Worm (Caenorhabditis elegans) whole organism, late embryonic: ENCODE measurements around the gene F57E7.4.

Experiments
- C08G9.2 ChIP-seq: sonication (generic microtip); optimal IDR thresholded peaks from 2 replicates; lab custom pipeline; 2016; ENCODE audit warnings: mild to moderate bottlenecking, missing genetic modification characterization, moderate library complexity, missing compliant biosample characterization
- F13H6.1 ChIP-seq: sonication (generic microtip); optimal IDR thresholded peaks from 2 replicates; lab custom pipeline; 2016; ENCODE audit warnings: missing genetic modification characterization, missing compliant biosample characterization
- K02D7.2 ChIP-seq: sonication (generic microtip); optimal IDR thresholded peaks from 2 replicates; lab custom pipeline; 2017; ENCODE audit warnings: mild to moderate bottlenecking, missing genetic modification characterization, missing compliant biosample characterization
- T23F11.4 ChIP-seq: fragments of 200-800 bp; sonication (Bioruptor generic); optimal IDR thresholded peaks from 2 replicates; lab custom pipeline; 2018; ENCODE audit warnings: mild to moderate bottlenecking, missing genetic modification characterization, missing compliant biosample characterization
- ahr-1 ChIP-seq: sonication (generic microtip); optimal IDR thresholded peaks from 2 replicates; lab custom pipeline; 2016; ENCODE audit warnings: missing genetic modification characterization, missing compliant biosample characterization
- ama-1 ChIP-seq: fragments of 150-350 bp; optimal IDR thresholded peaks from 2 replicates; lab custom pipeline; 2014
- ceh-19 ChIP-seq: fragments of 200-800 bp; sonication (Bioruptor generic); optimal IDR thresholded peaks from 2 replicates; lab custom pipeline; 2018; ENCODE audit warnings: mild to moderate bottlenecking, missing genetic modification characterization, missing compliant biosample characterization
- ceh-31 ChIP-seq: sonication (generic microtip); optimal IDR thresholded peaks from 2 replicates; lab custom pipeline; 2016; ENCODE audit warnings: missing genetic modification characterization, missing compliant biosample characterization
- ceh-6 ChIP-seq: fragments of 200-800 bp; sonication (Bioruptor generic); optimal IDR thresholded peaks from 2 replicates; lab custom pipeline; 2018; ENCODE audit warnings: mild to moderate bottlenecking, missing genetic modification characterization, missing compliant biosample characterization
- ceh-9 ChIP-seq: sonication (generic microtip); optimal IDR thresholded peaks from 2 replicates; lab custom pipeline; 2016; ENCODE audit warnings: mild to moderate bottlenecking, missing genetic modification characterization, inconsistent platforms, missing compliant biosample characterization
- dmd-4 ChIP-seq: sonication (generic microtip); optimal IDR thresholded peaks from 2 replicates; lab custom pipeline; 2016; ENCODE audit warnings: borderline replicate concordance, missing genetic modification characterization, missing compliant biosample characterization
- elt-2 ChIP-seq: sonication (generic microtip); optimal IDR thresholded peaks from 2 replicates; lab custom pipeline; 2016; ENCODE audit warnings: missing genetic modification reagents, missing genetic modification characterization, missing compliant biosample characterization
- elt-4 ChIP-seq: sonication (generic microtip); optimal IDR thresholded peaks from 2 replicates; lab custom pipeline; 2016; ENCODE audit warnings: missing genetic modification characterization, missing compliant biosample characterization
- eyg-1 ChIP-seq: sonication (generic microtip); optimal IDR thresholded peaks from 2 replicates; lab custom pipeline; 2016; ENCODE audit warnings: missing genotype, missing genetic modification characterization, missing compliant biosample characterization
- fax-1 ChIP-seq: sonication (generic microtip); optimal IDR thresholded peaks from 2 replicates; lab custom pipeline; 2016; ENCODE audit warnings: missing genotype, missing genetic modification characterization, missing compliant biosample characterization
- fkh-10 ChIP-seq: fragments of 150-350 bp; optimal IDR thresholded peaks from 2 replicates; lab custom pipeline; 2014; ENCODE audit warnings: missing biosample characterization, missing genetic modification reagents, missing genetic modification characterization
- hlh-6 ChIP-seq: sonication (generic microtip); optimal IDR thresholded peaks from 2 replicates; lab custom pipeline; 2016; ENCODE audit warnings: missing genotype, missing genetic modification characterization, missing compliant biosample characterization
- madf-2 ChIP-seq: sonication (generic microtip); optimal IDR thresholded peaks from 2 replicates; lab custom pipeline; 2017; ENCODE audit warnings: missing genetic modification characterization, missing compliant biosample characterization
- mec-3 ChIP-seq: sonication (generic microtip); optimal IDR thresholded peaks from 2 replicates; lab custom pipeline; 2016; ENCODE audit warnings: borderline replicate concordance, missing genetic modification characterization, missing compliant biosample characterization
- nfya-1 ChIP-seq: sonication (generic microtip); optimal IDR thresholded peaks from 2 replicates; lab custom pipeline; 2017; ENCODE audit warnings: missing genetic modification characterization, mild to moderate bottlenecking, missing compliant biosample characterization, antibody characterized with exemption, moderate library complexity
- nhr-11 ChIP-seq: fragments of 150-350 bp; optimal IDR thresholded peaks from 2 replicates; lab custom pipeline; 2014; ENCODE audit warnings: missing biosample characterization, missing genetic modification characterization
- odd-2 ChIP-seq: sonication (generic microtip); optimal IDR thresholded peaks from 2 replicates; lab custom pipeline; 2017; ENCODE audit warnings: antibody characterized with exemption, mild to moderate bottlenecking, missing genetic modification characterization, missing compliant biosample characterization
- pat-9 ChIP-seq: fragments of 200-800 bp; sonication (Bioruptor generic); optimal IDR thresholded peaks from 2 replicates; lab custom pipeline; 2018; ENCODE audit warnings: mild to moderate bottlenecking, missing genetic modification characterization, moderate library complexity, missing compliant biosample characterization
- pax-1 ChIP-seq: fragments of 150-350 bp; optimal IDR thresholded peaks from 2 replicates; lab custom pipeline; 2014; ENCODE audit warnings: missing biosample characterization, missing genetic modification characterization
- pha-2 ChIP-seq: sonication (generic microtip); optimal IDR thresholded peaks from 2 replicates; lab custom pipeline; 2017; ENCODE audit warnings: mild to moderate bottlenecking, missing genetic modification characterization, missing compliant biosample characterization
- pqm-1 ChIP-seq: sonication (generic microtip); optimal IDR thresholded peaks from 2 replicates; lab custom pipeline; 2016; ENCODE audit warnings: missing genetic modification characterization, missing compliant biosample characterization
- pros-1 ChIP-seq: fragments of 150-350 bp; optimal IDR thresholded peaks from 2 replicates; lab custom pipeline; 2014; ENCODE audit warnings: missing biosample characterization, missing genetic modification reagents, missing genetic modification characterization
- ref-2 ChIP-seq: sonication (generic microtip); optimal IDR thresholded peaks from 2 replicates; lab custom pipeline; 2016; ENCODE audit warnings: missing genetic modification characterization, missing compliant biosample characterization
- sdc-2 ChIP-seq: sonication (generic microtip); optimal IDR thresholded peaks from 2 replicates; lab custom pipeline; 2016; ENCODE audit warnings: missing genotype, missing genetic modification characterization, missing compliant biosample characterization
- syd-9 ChIP-seq: sonication (generic microtip); optimal IDR thresholded peaks from 2 replicates; lab custom pipeline; 2016; ENCODE audit warnings: mild to moderate bottlenecking, missing genetic modification characterization, moderate library complexity, missing compliant biosample characterization
- tbx-2 ChIP-seq: sonication (generic microtip); optimal IDR thresholded peaks from 2 replicates; lab custom pipeline; 2016; ENCODE audit warnings: missing genetic modification characterization, missing compliant biosample characterization
- tbx-7 ChIP-seq: sonication (generic microtip); optimal IDR thresholded peaks from 2 replicates; lab custom pipeline; 2016; ENCODE audit warnings: missing genotype, missing genetic modification characterization, missing compliant biosample characterization
- ttx-3 ChIP-seq: sonication (generic microtip); optimal IDR thresholded peaks from 2 replicates; lab custom pipeline; 2016; ENCODE audit warnings: missing genetic modification reagents, missing genetic modification characterization, missing compliant biosample characterization
- unc-3 ChIP-seq, 2 experiments: fragments of 200-800 bp in 1 of 2; sonication (Bioruptor generic) in 1 of 2; sonication (generic microtip) in 1 of 2; conservative IDR thresholded peaks in 1 of 2; optimal IDR thresholded peaks in 1 of 2; 2 replicates each; pipeline versions ENCODE4 v1.3.6 to Lab custom; 2016 to 2022; ENCODE audit warnings: missing compliant biosample characterization in 2 of 2, missing genetic modification characterization in 2 of 2, missing genetic modification reagents in 1 of 2
- unc-42 ChIP-seq: sonication (generic microtip); optimal IDR thresholded peaks from 2 replicates; lab custom pipeline; 2016; ENCODE audit warnings: missing genotype, missing genetic modification characterization, missing compliant biosample characterization
- unc-55 ChIP-seq: sonication (generic microtip); optimal IDR thresholded peaks from 2 replicates; lab custom pipeline; 2017; ENCODE audit warnings: missing biosample characterization, missing genetic modification reagents, missing genetic modification characterization
- unc-86 ChIP-seq: sonication (generic microtip); optimal IDR thresholded peaks from 2 replicates; lab custom pipeline; 2016; ENCODE audit warnings: missing genetic modification characterization, missing compliant biosample characterization
- zip-5 ChIP-seq: sonication (generic microtip); optimal IDR thresholded peaks from 2 replicates; lab custom pipeline; 2016; ENCODE audit warnings: missing genetic modification characterization, missing compliant biosample characterization

F57E7.4 gene

ce11 chrV:16467840-16468239 is 13.0 kb downstream of the F57E7.4 start, which contains the start of gene sru-44:
sru-44 (minus strand) TSS chrV:16467940.
- TF ChIP-seq tbx-2 = no peak
- no peak for TF ChIP-seq eyg-1 (tag; lab: Kevin White, UChicago)
- no peak for TF ChIP-seq pat-9 (tag; lab: Kevin White, UChicago)
- TF ChIP-seq fkh-10 (GFP tag; lab: Kevin White, UChicago) = no peak
- TF ChIP-seq pha-2 (tag; lab: Kevin White, UChicago) = no peak
- no peak for TF ChIP-seq fax-1 (tag; lab: Kevin White, UChicago)
- no peak for TF ChIP-seq mec-3

- TF ChIP-seq hlh-6 (tag; lab: Kevin White, UChicago) (no peak), sdc-2 (tag; lab: Kevin White, UChicago) (no peak), unc-42 (tag; lab: Kevin White, UChicago) (no peak), nfya-1 (tag; lab: Kevin White, UChicago) (no peak), ama-1 (lab: Kevin White, UChicago) (no peak), elt-4 (tag; lab: Kevin White, UChicago) (no peak), dmd-4 (no peak), K02D7.2 (no peak), nhr-11 (tag; lab: Kevin White, UChicago) (no peak), ref-2 (tag; lab: Kevin White, UChicago) (no peak), ceh-6 (GFP tag; lab: Kevin White, UChicago) (no peak), fax-1 (tag; lab: Kevin White, UChicago) (no peak)
Measured at ce11 chrV:16460866-16461265, 20.0 kb downstream of the F57E7.4 start, which contains the start of gene srh-142. srh-142 (minus strand) TSS chrV:16460966.

- TF ChIP-seq nhr-11 (tag; lab: Kevin White, UChicago) = no peak
- no peak for TF ChIP-seq tbx-7 (tag; lab: Kevin White, UChicago)
- TF ChIP-seq zip-5 (tag; lab: Kevin White, UChicago) = no peak
- TF ChIP-seq C08G9.2 = no peak
- no peak for TF ChIP-seq T23F11.4 (GFP tag; lab: Kevin White, UChicago)
- TF ChIP-seq ceh-31 = no peak
- TF ChIP-seq F13H6.1 (tag; lab: Kevin White, UChicago) = no peak
- no peak for TF ChIP-seq unc-86 (tag; lab: Kevin White, UChicago)
- TF ChIP-seq madf-2 (tag; lab: Kevin White, UChicago) = no peak
- no peak for TF ChIP-seq elt-2 (tag; lab: Kevin White, UChicago)
- TF ChIP-seq pha-2 (tag; lab: Kevin White, UChicago) = no peak
- no peak for TF ChIP-seq ahr-1 (tag; lab: Kevin White, UChicago)
Measured at ce11 chrV:16459377-16459776, 21.4 kb downstream of the F57E7.4 start.

- TF ChIP-seq ceh-19 (GFP tag; lab: Kevin White, UChicago) (no peak), elt-4 (tag; lab: Kevin White, UChicago) (no peak)
Measured at ce11 chrV:16458714-16459113, 22.1 kb downstream of the F57E7.4 start, which contains the start of gene str-15. str-15 (minus strand) TSS chrV:16458814.

- TF ChIP-seq ttx-3 (no peak), unc-55 (GFP tag; lab: Kevin White, UChicago) (no peak), ceh-9 (tag; lab: Kevin White, UChicago) (no peak), pros-1 (tag; lab: Kevin White, UChicago) (no peak), madf-2 (tag; lab: Kevin White, UChicago) (no peak), pqm-1 (no peak), unc-3 (GFP tag; conservative IDR thresholded peaks at IDR 0.05; lab: Robert Waterston, UW) (no peak), unc-3 (tag; optimal IDR thresholded peaks at IDR 0.05; lab: Kevin White, UChicago) (no peak), nhr-11 (tag; lab: Kevin White, UChicago) (no peak), ama-1 (lab: Kevin White, UChicago) (no peak), F13H6.1 (tag; lab: Kevin White, UChicago) (no peak), pax-1 (tag; lab: Kevin White, UChicago) (no peak), odd-2 (tag; lab: Kevin White, UChicago) (no peak), ceh-6 (GFP tag; lab: Kevin White, UChicago) (no peak), unc-86 (tag; lab: Kevin White, UChicago) (no peak), tbx-2 (no peak), syd-9 (no peak)
Measured at ce11 chrV:16455065-16455464, 25.8 kb downstream of the F57E7.4 start, which contains the start of gene str-14. str-14 (minus strand) TSS chrV:16455165.
